Worm (Caenorhabditis elegans): ENCODE results near the gene M176.10.

DNA sequence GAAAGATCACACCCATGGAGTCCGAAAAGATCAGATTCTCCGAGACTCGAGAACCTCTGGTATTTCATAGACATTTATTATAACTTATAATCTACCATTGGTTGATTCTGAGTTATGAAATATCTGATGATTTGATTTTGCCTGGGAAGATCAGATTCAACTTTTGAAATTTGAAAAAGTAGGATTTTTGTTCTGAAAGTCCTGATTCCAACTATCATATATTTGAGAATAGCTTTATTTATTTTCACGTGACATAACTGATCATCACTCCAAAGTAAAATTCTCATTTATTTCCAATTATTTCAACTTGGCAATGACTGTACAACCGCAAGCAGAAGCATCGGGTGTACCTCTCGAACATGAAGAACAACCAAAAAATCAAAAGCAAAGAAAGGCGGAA, 26.2 kb downstream of the M176.10 start, which contains the start of gene Y51B9A.7:
- TF ChIP-seq nhr-28 (tag; optimal IDR thresholded peaks at IDR 0.05) (no peak), ztf-11 (tag; optimal IDR thresholded peaks at IDR 0.05) (no peak), pqm-1 (tag; optimal IDR thresholded peaks at IDR 0.05) (no peak)

Measured in whole organism, L3 larva.